Fruit fly (Drosophila melanogaster) Kc167 (cell line): ENCODE measurements around the gene CG32806.

Source experiments
- Myc ChIP-seq: fragments of >200 bp; optimal IDR thresholded peaks from 2 replicates; lab custom pipeline; 2017; ENCODE audit warnings: missing external identifiers
- Sin3A ChIP-seq: fragments of >200 bp; optimal IDR thresholded peaks from 2 replicates; lab custom pipeline; 2018; ENCODE audit warnings: missing external identifiers
- h ChIP-seq: fragments of >200 bp; optimal IDR thresholded peaks from 3 replicates; lab custom pipeline; 2018; ENCODE audit warnings: missing external identifiers

- TF ChIP-seq h (lab: Kevin White, UChicago) (no peak), Sin3A (lab: Kevin White, UChicago) (no peak), Myc (no peak)
Measured at dm6 chrX:1831219-1831555, 41.8 kb downstream of the CG32806 start.
